Fruit fly (Drosophila melanogaster): ENCODE data around the gene CG4789.
A peak's percentile ranks its signal among the peaks of the same experiment; 100 is the strongest.

Gene CG4789

DNA sequence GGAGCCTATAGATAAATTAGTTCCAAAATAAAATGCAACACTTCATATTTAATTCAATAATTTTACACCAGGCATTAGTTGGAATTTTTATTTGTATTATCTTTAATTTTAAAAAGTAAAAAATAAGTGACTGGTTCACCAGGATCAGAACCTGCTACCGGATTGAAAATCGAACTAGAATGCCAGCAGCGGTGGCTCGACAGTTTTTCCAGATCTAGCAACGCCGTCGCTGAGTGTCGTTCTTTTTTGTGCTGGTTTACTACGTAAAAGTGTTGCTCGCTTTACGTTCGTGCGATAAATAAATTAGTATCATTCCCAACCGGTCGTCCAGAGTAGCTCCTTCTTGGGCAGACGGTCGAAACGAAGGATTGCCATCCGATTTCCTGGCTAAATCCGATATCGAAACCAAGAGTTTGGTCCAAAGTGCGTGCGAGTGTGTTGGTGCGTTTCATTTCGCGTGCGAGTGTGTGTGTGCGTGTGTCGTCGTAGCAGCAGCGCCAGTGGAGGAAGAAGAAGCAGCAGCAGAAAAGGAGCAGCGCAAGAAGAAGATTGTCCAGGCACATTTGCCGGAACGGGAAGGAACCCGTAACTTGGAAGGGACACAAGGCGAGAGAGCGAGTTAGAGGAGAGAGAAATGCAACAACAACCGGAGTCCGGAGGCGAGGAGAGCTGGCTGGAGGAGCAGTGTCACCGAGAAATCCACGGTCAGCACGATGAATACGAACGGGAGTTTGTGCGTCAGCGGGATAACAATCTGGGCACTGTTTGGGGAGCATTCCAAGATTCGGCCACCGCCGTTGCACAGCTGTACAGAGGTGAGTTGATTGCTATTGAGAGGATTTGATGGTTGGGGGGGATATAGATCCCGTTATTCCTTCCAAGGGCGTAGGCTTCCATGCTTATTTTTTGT lies 8.6 kb upstream of the CG4789 start, which contains the start of gene CG4768 (continued):
- TF ChIP-seq CG7745 (tag; optimal IDR thresholded peaks at IDR 0.05) (no peak), fd96Cb (tag; optimal IDR thresholded peaks at IDR 0.05) (no peak), CG7372 (GFP tag; IDR thresholded peaks at IDR 0.05) (no peak), sens (GFP tag) (no peak), CG11398 (GFP tag; optimal IDR thresholded peaks at IDR 0.05) (no peak), ttk (GFP tag; IDR thresholded peaks at IDR 0.05) (no peak), Atf6 (GFP tag; IDR thresholded peaks at IDR 0.05) (no peak), CG8290 (GFP tag; optimal IDR thresholded peaks at IDR 0.05) (no peak), CG8290 (tag; optimal IDR thresholded peaks at IDR 0.05) (peak in 1 of 2 experiments; percentile 3), CG7556 (GFP tag; optimal IDR thresholded peaks at IDR 0.05) (no peak), CG12104 (GFP tag; optimal IDR thresholded peaks at IDR 0.05) (no peak), Rfx (GFP tag; IDR thresholded peaks at IDR 0.05) (0 out of 2 replicates have a peak, but pooled peaks have one; percentile 8), CG32767 (GFP tag; IDR thresholded peaks at IDR 0.05) (no peak), run (tag; optimal IDR thresholded peaks at IDR 0.05) (no peak), Myb (GFP tag; optimal IDR thresholded peaks at IDR 0.05) (no peak), CG17802 (tag; optimal IDR thresholded peaks at IDR 0.05) (no peak), CG11085 (GFP tag; IDR thresholded peaks at IDR 0.05) (no peak), CG18764 (GFP tag; optimal IDR thresholded peaks at IDR 0.05) (no peak), pan (optimal IDR thresholded peaks at IDR 0.05) (no peak), pan (GFP tag; optimal IDR thresholded peaks at IDR 0.05 in 1 of 2, IDR thresholded peaks at IDR 0.05 in 1 of 2) (no peak), phol (tag; optimal IDR thresholded peaks at IDR 0.05) (no peak), Bgb (GFP tag; IDR thresholded peaks at IDR 0.05; ENCODE audit: partially characterized antibody) (no peak), fu2 (GFP tag; optimal IDR thresholded peaks at IDR 0.05) (no peak), HmgD (GFP tag; optimal IDR thresholded peaks at IDR 0.05) (peak; percentile 3), Trl (optimal IDR thresholded peaks at IDR 0.05) (no peak), Trl (GFP tag; optimal IDR thresholded peaks at IDR 0.05) (no peak), CG10959 (GFP tag; IDR thresholded peaks at IDR 0.05) (no peak), Dip3 (GFP tag; optimal IDR thresholded peaks at IDR 0.05) (no peak), bcd (GFP tag; optimal IDR thresholded peaks at IDR 0.05) (no peak), Fer1 (GFP tag; optimal IDR thresholded peaks at IDR 0.05) (peak; percentile 17), CG30020 (tag; optimal IDR thresholded peaks at IDR 0.05) (no peak), wek (GFP tag; optimal IDR thresholded peaks at IDR 0.05) (no peak), Max (GFP tag; optimal IDR thresholded peaks at IDR 0.05) (no peak), sug (tag; optimal IDR thresholded peaks at IDR 0.05) (no peak), pita (GFP tag; optimal IDR thresholded peaks at IDR 0.05) (no peak), hth (optimal IDR thresholded peaks at IDR 0.05) (no peak), repo (GFP tag; optimal IDR thresholded peaks at IDR 0.05) (no peak), Camta (GFP tag; optimal IDR thresholded peaks at IDR 0.05) (no peak), cg (GFP tag; optimal IDR thresholded peaks at IDR 0.05) (peak; percentile 86), disco-r (GFP tag; optimal IDR thresholded peaks at IDR 0.05) (no peak), Awh (GFP tag; IDR thresholded peaks at IDR 0.05) (no peak), B-H2 (GFP tag; optimal IDR thresholded peaks at IDR 0.05) (no peak), sd (tag; optimal IDR thresholded peaks at IDR 0.05) (no peak), CG7987 (GFP tag; optimal IDR thresholded peaks at IDR 0.05) (no peak), BtbVII (GFP tag; optimal IDR thresholded peaks at IDR 0.05) (no peak), H2.0 (GFP tag; IDR thresholded peaks at IDR 0.05) (no peak), jing (GFP tag; optimal IDR thresholded peaks at IDR 0.05) (no peak), HHEX (GFP tag; optimal IDR thresholded peaks at IDR 0.05) (no peak), sqz (GFP tag; optimal IDR thresholded peaks at IDR 0.05) (no peak), Sox102F (GFP tag; optimal IDR thresholded peaks at IDR 0.05) (no peak), Nf-YA (GFP tag; IDR thresholded peaks at IDR 0.05) (no peak), CG30403 (GFP tag; optimal IDR thresholded peaks at IDR 0.05) (no peak)

Data from whole organism, embryonic.